Worm (Caenorhabditis elegans): ENCODE measurements around the gene C49C8.3.

DNA sequence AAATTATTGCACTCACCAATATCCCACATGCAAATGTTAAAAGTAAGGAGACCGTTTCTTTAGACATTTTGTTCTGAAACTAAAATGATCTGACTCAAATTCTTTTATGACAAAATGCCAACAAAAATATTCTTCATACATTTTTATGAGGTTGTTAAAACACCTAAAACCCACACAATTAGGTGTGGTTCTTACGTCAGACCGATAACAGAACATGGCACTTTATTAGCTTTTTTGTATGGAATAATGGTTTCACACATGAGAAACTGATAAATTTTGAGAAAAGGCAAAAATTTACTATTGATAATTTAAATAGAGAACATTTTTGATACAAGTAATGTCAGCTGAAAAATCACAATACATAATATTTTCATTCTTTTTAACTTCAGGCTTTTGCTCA, 9.1 kb downstream of the C49C8.3 start, which contains the start of gene C49C8.5:
- TF ChIP-seq ztf-29 (GFP tag; IDR thresholded peaks at IDR 0.05) (no peak), T22C8.4 (GFP tag; IDR thresholded peaks at IDR 0.05) (no peak), cog-1 (tag; optimal IDR thresholded peaks at IDR 0.05) (no peak)
